Worm (Caenorhabditis elegans): ENCODE results near the gene ttr-2.

- TF ChIP-seq W03F9.2 (tag; optimal IDR thresholded peaks at IDR 0.05), result no peak
- TF ChIP-seq him-1 (tag; optimal IDR thresholded peaks at IDR 0.05), result no peak
These were observed 1.2 kb downstream of the ttr-2 start, which contains the start of gene ttr-1 for ce11 chrIII:9928777-9929176.

Measured in whole organism, L4/young adult.